Fruit fly (Drosophila melanogaster): ENCODE measurements around the gene laza.

- TF ChIP-seq Lpt (GFP tag; optimal IDR thresholded peaks at IDR 0.05) (no peak), CG10669 (GFP tag; optimal IDR thresholded peaks at IDR 0.05) (no peak), CG8632 (GFP tag; optimal IDR thresholded peaks at IDR 0.05) (no peak), Eip75B (GFP tag; optimal IDR thresholded peaks at IDR 0.05) (no peak), svp (GFP tag) (peak; percentile 97)
Measured at dm6 chr3L:22474081-22474845, 13.3 kb upstream of the laza start, which contains the start of gene CG11425.

Measured in whole organism, prepupa.